Worm (Caenorhabditis elegans) whole organism, L4/young adult: ENCODE results near the gene T05A7.3.

Experiments
- W03F9.2 ChIP-seq: fragments of 150-350 bp; optimal IDR thresholded peaks from 2 replicates; lab custom pipeline; 2014; ENCODE audit warnings: missing biosample characterization, missing genetic modification characterization
- him-1 ChIP-seq: sonication (generic microtip); optimal IDR thresholded peaks from 2 replicates; lab custom pipeline; 2016; ENCODE audit warnings: missing genotype, missing genetic modification reagents, missing genetic modification characterization, missing compliant biosample characterization

ce11 chrII:4696055-4696454, 20.5 kb downstream of the T05A7.3 start:
- TF ChIP-seq W03F9.2 = no peak
- TF ChIP-seq him-1 (tag; lab: Kevin White, UChicago) = no peak
